Worm (Caenorhabditis elegans): ENCODE results near the gene rnp-4.

Gene rnp-4

ce11 chrIII:4381343-4381742 is 24.7 kb upstream of the rnp-4 start, which contains the start of gene pals-27:
pals-27 (plus strand) TSS chrIII:4381643.
- TF ChIP-seq dao-5 (tag; optimal IDR thresholded peaks at IDR 0.05) (no peak), W03F9.2 (tag; optimal IDR thresholded peaks at IDR 0.05) (no peak), him-1 (tag; optimal IDR thresholded peaks at IDR 0.05) (no peak)

ce11 chrIII:4382118-4382517 is 24.0 kb upstream of the rnp-4 start:
- TF ChIP-seq him-1 (tag; optimal IDR thresholded peaks at IDR 0.05) (no peak), dao-5 (tag; optimal IDR thresholded peaks at IDR 0.05) (no peak), W03F9.2 (tag; optimal IDR thresholded peaks at IDR 0.05) (no peak)

DNA sequence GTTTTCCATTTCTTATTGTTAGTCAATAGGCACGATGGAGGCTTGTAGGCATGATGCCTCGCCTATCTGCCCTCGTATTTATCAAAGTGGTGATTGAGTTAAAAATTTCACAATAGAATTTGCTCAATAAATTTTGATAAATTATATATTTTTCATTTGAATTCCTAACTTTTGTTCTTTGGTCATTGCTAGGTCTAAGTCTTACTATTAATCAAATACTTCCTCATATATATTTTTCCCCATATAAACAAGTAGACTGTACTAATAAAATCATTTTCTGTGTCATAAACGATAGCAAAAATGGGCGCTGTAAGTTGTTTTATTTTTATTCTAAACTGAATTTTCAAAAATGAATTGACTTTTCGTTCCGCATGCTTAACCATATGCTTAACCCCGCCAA is 21.6 kb upstream of the rnp-4 start, which contains the start of gene pals-28:
pals-28 (plus strand) TSS at position 301 of the 400 bp plus-strand sequence.
- TF ChIP-seq dao-5 (tag; optimal IDR thresholded peaks at IDR 0.05) (no peak), him-1 (tag; optimal IDR thresholded peaks at IDR 0.05) (no peak), W03F9.2 (tag; optimal IDR thresholded peaks at IDR 0.05) (no peak)

ce11 chrIII:4390421-4390820 is 15.7 kb upstream of the rnp-4 start:
- no peak for TF ChIP-seq him-1 (tag; optimal IDR thresholded peaks at IDR 0.05)
- no peak for TF ChIP-seq W03F9.2 (tag; optimal IDR thresholded peaks at IDR 0.05)
- TF ChIP-seq dao-5 (tag; optimal IDR thresholded peaks at IDR 0.05) = no peak

ce11 chrIII:4391319-4391718 is 14.8 kb upstream of the rnp-4 start:
- TF ChIP-seq W03F9.2 (tag; optimal IDR thresholded peaks at IDR 0.05) (no peak), dao-5 (tag; optimal IDR thresholded peaks at IDR 0.05) (no peak), him-1 (tag; optimal IDR thresholded peaks at IDR 0.05) (no peak)

DNA sequence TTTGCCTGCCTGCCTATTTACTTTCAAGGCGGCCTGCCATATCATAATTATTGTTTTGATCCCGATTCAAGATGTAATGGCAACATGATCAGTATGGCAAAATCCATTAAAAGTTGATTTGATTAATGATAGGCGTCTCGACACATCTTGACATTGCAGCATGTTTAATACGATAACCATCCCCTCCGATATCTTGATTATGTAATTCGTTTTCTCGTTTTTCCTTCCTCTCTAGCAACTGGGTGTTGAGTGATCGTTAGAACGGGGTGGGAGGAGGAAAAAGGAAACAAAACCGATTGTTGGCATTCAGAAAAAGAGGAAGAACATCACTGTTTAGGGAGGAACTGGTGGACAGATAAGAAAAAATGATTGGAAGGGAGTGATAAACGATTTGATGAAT is 14.1 kb upstream of the rnp-4 start:
- no peak for TF ChIP-seq W03F9.2 (tag; optimal IDR thresholded peaks at IDR 0.05)
- no peak for TF ChIP-seq him-1 (tag; optimal IDR thresholded peaks at IDR 0.05)
- TF ChIP-seq dao-5 (tag; optimal IDR thresholded peaks at IDR 0.05) = no peak

DNA sequence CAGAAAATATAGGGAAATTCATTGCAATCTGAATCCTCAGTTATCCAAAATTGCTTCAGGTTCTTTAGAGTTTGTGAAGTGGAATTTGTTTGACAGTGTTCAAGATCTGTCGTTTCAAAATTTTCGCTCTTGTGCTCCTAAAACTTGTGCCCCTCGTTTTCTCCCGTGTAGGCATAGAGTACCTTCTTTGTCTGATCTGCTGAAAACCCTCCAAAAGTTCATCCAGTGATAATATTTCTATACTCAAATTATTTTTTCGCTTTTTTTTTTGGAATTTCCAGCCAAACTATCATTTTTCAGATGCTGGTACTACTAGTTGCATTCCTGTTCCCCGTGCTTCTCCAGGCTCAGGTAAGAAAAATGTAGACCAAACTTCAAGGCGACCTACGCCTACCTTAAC is 11.6 kb upstream of the rnp-4 start, which contains the start of gene R07E5.4:
R07E5.4 (plus strand) TSS at position 301 of the 400 bp plus-strand sequence.
- no peak for TF ChIP-seq W03F9.2 (tag; optimal IDR thresholded peaks at IDR 0.05)
- no peak for TF ChIP-seq him-1 (tag; optimal IDR thresholded peaks at IDR 0.05)
- TF ChIP-seq dao-5 (tag; optimal IDR thresholded peaks at IDR 0.05) = no peak

ce11 chrIII:4395857-4396256 is 10.2 kb upstream of the rnp-4 start:
- TF ChIP-seq dao-5 (tag; optimal IDR thresholded peaks at IDR 0.05) = no peak
- TF ChIP-seq W03F9.2 (tag; optimal IDR thresholded peaks at IDR 0.05) = no peak
- no peak for TF ChIP-seq him-1 (tag; optimal IDR thresholded peaks at IDR 0.05)

- TF ChIP-seq him-1 (tag; optimal IDR thresholded peaks at IDR 0.05) (no peak), dao-5 (tag; optimal IDR thresholded peaks at IDR 0.05) (no peak), W03F9.2 (tag; optimal IDR thresholded peaks at IDR 0.05) (no peak)
Observed at ce11 chrIII:4397115-4397514, 9.0 kb upstream of the rnp-4 start, which contains the start of gene R07E5.5. R07E5.5 (plus strand) TSS chrIII:4397415.

DNA sequence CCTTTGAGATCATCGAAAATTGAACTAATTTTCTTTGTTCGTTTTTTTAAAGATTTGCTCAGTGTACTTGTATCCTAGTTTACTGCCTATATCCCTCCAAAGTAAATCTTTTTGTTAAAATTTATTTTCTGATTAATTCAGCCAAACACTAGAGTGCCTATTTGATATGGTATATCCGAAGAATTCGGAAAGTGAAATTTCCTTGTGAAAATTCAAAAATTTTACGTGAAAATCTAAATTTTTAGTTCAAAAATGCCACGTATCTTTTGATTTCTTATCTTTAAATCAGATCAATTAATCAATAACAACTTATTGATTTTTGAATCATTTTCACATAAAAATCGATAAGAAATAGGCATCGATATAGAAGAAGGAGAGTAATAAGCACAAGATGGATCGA is 7.6 kb upstream of the rnp-4 start, which contains the start of gene R07E5.6:
R07E5.6 (plus strand) TSS at position 301 of the 400 bp plus-strand sequence.
- TF ChIP-seq him-1 (tag; optimal IDR thresholded peaks at IDR 0.05) (no peak), W03F9.2 (tag; optimal IDR thresholded peaks at IDR 0.05) (no peak), dao-5 (tag; optimal IDR thresholded peaks at IDR 0.05) (no peak)

ce11 chrIII:4401142-4401541 is 4.9 kb upstream of the rnp-4 start, which contains the start of gene R07E5.15:
R07E5.15 (plus strand) TSS chrIII:4401442.
- TF ChIP-seq him-1 (tag; optimal IDR thresholded peaks at IDR 0.05) (no peak), W03F9.2 (tag; optimal IDR thresholded peaks at IDR 0.05) (no peak), dao-5 (tag; optimal IDR thresholded peaks at IDR 0.05) (no peak)

ce11 chrIII:4404339-4404836 is 1.7 kb upstream of the rnp-4 start, which contains the start of the genes R07E5.17 and snfc-5:
R07E5.17 (minus strand) TSS chrIII:4404436.
snfc-5 (plus strand) TSS chrIII:4404786.
- TF ChIP-seq him-1 (tag; optimal IDR thresholded peaks at IDR 0.05) = no peak
- no peak for TF ChIP-seq dao-5 (tag; optimal IDR thresholded peaks at IDR 0.05)
- no peak for TF ChIP-seq W03F9.2 (tag; optimal IDR thresholded peaks at IDR 0.05)

DNA sequence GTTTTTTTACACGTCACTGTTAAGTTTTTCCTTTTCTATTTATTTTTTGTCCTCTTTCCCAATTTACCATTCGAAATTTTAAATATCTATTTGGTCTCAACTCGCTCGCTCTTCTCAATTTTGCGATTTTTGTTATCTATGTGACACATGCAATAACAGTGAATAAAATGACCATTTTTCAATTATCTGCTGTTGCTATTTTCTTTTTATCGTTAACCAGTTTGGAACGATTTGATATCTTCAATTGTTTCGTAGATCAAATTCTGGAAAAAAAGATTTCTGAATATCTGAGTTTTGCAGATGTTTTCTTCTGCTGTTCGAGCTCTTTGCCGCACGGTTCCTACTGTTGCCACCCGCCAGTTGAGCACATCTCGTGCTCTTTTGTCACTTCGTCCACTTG is 1.1 kb downstream of the rnp-4 start, which contains the start of gene prdx-3:
prdx-3 (plus strand) TSS at position 301 of the 400 bp plus-strand sequence.
- TF ChIP-seq him-1 (tag; optimal IDR thresholded peaks at IDR 0.05) (no peak), W03F9.2 (tag; optimal IDR thresholded peaks at IDR 0.05) (no peak), dao-5 (tag; optimal IDR thresholded peaks at IDR 0.05) (no peak)

DNA sequence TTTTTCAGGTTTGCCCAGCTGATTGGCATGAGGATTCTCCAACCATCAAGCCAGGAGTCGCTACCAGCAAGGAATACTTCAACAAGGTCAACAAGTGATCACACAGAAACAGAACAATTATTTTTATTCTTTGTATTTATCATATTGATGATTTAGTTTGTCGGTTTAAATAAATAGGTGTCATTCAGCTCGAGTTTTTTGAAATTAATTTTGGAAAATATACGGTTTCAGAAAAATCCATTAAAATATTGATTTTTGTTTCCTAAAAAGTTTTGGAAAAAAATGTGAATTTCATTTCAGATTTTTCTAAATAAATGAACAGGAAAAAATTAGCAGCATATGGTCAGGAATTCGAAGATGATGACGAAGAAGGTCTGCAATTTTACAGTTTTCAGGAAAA is 2.2 kb downstream of the rnp-4 start, which contains the start of gene gpch-1:
gpch-1 (plus strand) TSS at position 301 of the 400 bp plus-strand sequence.
- no peak for TF ChIP-seq him-1 (tag; optimal IDR thresholded peaks at IDR 0.05)
- TF ChIP-seq dao-5 (tag; optimal IDR thresholded peaks at IDR 0.05) = no peak
- TF ChIP-seq W03F9.2 (tag; optimal IDR thresholded peaks at IDR 0.05) = no peak

Measured in whole organism, L4/young adult.